Worm (Caenorhabditis elegans) whole organism, midembryonic: ENCODE results near the gene ZK970.8.

Source experiments
- T22C8.4 ChIP-seq: fragments of 200-800 bp; sonication (Bioruptor generic); IDR thresholded peaks from 2 replicates; pipeline ENCODE4 v1.3.6; 2022; ENCODE audit warnings: missing genetic modification characterization, missing compliant biosample characterization
- cog-1 ChIP-seq: sonication (generic microtip); optimal IDR thresholded peaks from 2 replicates; lab custom pipeline; 2016; ENCODE audit warnings: missing genetic modification characterization, missing compliant biosample characterization
- flt-1 ChIP-seq: fragments of 200-800 bp; sonication (Bioruptor generic); IDR thresholded peaks from 2 replicates; pipeline ENCODE4 v1.3.6; 2022; ENCODE audit warnings: missing genetic modification characterization, missing compliant biosample characterization
- klf-2 ChIP-seq: fragments of 200-800 bp; sonication (Bioruptor generic); conservative IDR thresholded peaks from 2 replicates; pipeline ENCODE4 v1.3.6; 2022; ENCODE audit warnings: missing genetic modification reagents, missing genetic modification characterization, missing compliant biosample characterization
- med-1 ChIP-seq: sonication (generic microtip); optimal IDR thresholded peaks from 2 replicates; lab custom pipeline; 2017; ENCODE audit warnings: missing genetic modification characterization, mild to moderate bottlenecking, missing compliant biosample characterization, antibody characterized with exemption, missing genetic modification reagents; ENCODE audit not compliant: insufficient read depth
- ref-1 ChIP-seq: fragments of 200-800 bp; sonication (Bioruptor generic); conservative IDR thresholded peaks from 2 replicates; pipeline ENCODE4 v1.3.6; 2022; ENCODE audit warnings: missing genetic modification reagents, missing genetic modification characterization, missing compliant biosample characterization
- tab-1 ChIP-seq: fragments of 200-800 bp; sonication (Bioruptor generic); IDR thresholded peaks from 2 replicates; pipeline ENCODE4 v1.3.6; 2022; ENCODE audit warnings: missing genetic modification characterization, missing compliant biosample characterization
- ztf-23 ChIP-seq: fragments of 200-800 bp; sonication (Bioruptor generic); IDR thresholded peaks from 2 replicates; pipeline ENCODE4 v1.3.6; 2022; ENCODE audit warnings: missing genetic modification reagents, missing genetic modification characterization, missing compliant biosample characterization
- ztf-29 ChIP-seq: fragments of 200-800 bp; sonication (Bioruptor generic); IDR thresholded peaks from 2 replicates; pipeline ENCODE4 v1.3.6; 2022; ENCODE audit warnings: missing genetic modification reagents, missing genetic modification characterization, missing compliant biosample characterization

The ZK970.8 gene

DNA sequence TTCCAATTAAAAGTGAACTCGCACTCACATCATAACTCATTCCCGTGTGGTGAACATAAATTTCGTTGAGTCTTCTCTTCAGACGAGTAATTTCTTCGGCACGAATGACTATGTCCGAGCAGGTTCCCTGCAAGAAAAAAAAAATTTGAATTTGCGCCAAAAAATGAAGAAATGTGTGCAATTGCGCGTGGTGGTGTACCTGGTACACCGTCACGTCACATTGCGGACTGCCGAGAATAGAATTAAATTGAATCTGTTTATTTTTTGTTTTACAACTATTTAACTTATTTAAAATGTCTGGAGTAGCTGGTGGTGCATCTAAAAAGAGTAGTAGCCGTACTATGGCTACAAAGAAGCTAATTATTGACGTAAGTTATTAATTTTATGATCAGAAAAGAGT, 8.5 kb upstream of the ZK970.8 start, which contains the start of gene mdt-22:
mdt-22 (plus strand) TSS at position 263 of the 400 bp plus-strand sequence.
- TF ChIP-seq med-1 (GFP tag; lab: Kevin White, UChicago) (no peak), klf-2 (GFP tag; lab: Robert Waterston, UW) (0 out of 2 replicates have a peak, but pooled peaks have one; percentile 67), T22C8.4 (GFP tag; lab: Robert Waterston, UW) (no peak), ztf-29 (GFP tag; lab: Robert Waterston, UW) (no peak), ztf-23 (GFP tag; lab: Robert Waterston, UW) (peak; percentile 58; the same call in 1 of the 2 replicates), tab-1 (GFP tag; lab: Robert Waterston, UW) (no peak), flt-1 (peak; percentile 80; the same call in 1 of the 2 replicates), cog-1 (tag; lab: Kevin White, UChicago) (peak; percentile 46), ref-1 (GFP tag; lab: Robert Waterston, UW) (no peak)

DNA sequence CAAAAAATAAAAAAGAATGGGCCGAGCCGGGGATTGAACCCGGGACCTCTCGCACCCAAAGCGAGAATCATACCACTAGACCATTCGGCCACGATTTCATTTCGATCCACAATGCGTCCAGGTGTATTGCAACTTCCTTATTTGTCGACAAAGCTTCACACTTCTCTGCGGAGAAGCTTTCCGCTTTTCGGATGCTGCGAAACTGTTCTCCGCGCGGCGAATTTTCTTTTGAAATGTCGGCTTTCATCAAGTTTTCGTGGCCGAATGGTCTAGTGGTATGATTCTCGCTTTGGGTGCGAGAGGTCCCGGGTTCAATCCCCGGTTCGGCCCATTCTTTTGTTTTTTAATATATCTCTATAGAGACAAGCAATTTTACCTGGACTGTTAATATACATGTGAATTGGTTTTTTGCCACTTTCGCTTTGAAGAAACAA, 7.3 kb upstream of the ZK970.8 start:
- TF ChIP-seq tab-1 (GFP tag; lab: Robert Waterston, UW) (0 out of 2 replicates have a peak, but pooled peaks have one; percentile 35), ztf-29 (GFP tag; lab: Robert Waterston, UW) (0 out of 2 replicates have a peak, but pooled peaks have one; percentile 33), ztf-23 (GFP tag; lab: Robert Waterston, UW) (peak; percentile 63; the same call in 1 of the 2 replicates), klf-2 (GFP tag; lab: Robert Waterston, UW) (0 out of 2 replicates have a peak, but pooled peaks have one; percentile 65)

DNA sequence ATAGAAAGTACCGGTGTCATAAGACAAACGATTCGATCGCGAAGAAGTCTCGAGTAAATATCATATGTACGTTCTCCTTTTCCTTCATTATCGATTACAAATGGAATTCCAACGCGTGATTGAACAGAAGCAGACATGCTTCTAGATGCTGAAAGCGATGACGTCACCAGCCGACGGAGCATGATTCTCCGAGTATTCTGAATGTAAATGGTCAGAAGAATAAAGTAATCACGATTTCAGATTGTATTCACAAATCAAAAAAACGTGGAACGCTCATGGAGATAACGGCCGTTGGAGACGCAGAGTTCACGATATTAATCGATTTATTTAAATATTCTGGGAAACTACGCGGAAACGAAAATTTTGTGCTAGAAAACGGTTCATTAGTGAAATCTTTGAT, 6.8 kb upstream of the ZK970.8 start, which contains the start of gene clpp-1:
clpp-1 (minus strand) TSS at position 197 of the 400 bp plus-strand sequence.
- no peak for TF ChIP-seq ztf-23 (GFP tag; lab: Robert Waterston, UW)
- TF ChIP-seq ref-1 (GFP tag; lab: Robert Waterston, UW): no peak
- TF ChIP-seq cog-1 (tag; lab: Kevin White, UChicago): no peak
- no peak for TF ChIP-seq T22C8.4 (GFP tag; lab: Robert Waterston, UW)
- no peak for TF ChIP-seq med-1 (GFP tag; lab: Kevin White, UChicago)
- TF ChIP-seq klf-2 (GFP tag; lab: Robert Waterston, UW): no peak
- no peak for TF ChIP-seq ztf-29 (GFP tag; lab: Robert Waterston, UW)
- TF ChIP-seq tab-1 (GFP tag; lab: Robert Waterston, UW): no peak
- no peak for TF ChIP-seq flt-1

DNA sequence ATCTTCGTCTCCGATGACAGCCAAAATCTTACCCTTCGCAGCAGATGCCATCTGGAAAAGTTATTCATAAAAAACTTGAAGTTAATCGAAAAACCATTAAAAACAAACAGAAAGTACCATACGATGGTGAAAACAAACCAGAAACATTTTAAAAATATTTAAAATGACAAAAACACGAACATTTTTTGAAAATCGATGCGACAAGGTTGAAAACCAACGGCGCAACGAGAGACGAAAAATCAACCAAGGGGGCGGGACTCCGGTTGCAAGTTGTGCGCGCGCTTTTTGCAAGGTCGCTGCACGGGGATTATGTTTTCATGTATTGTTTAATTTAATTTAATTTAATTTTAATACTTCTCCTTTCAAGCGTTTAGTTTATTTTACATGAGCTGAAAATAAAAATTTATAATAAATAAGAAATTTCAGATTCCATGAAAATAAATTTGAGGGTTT, 5.7 kb upstream of the ZK970.8 start, which contains the start of gene vha-9:
vha-9 (minus strand) TSS at position 51 of the 453 bp plus-strand sequence.
- TF ChIP-seq tab-1 (GFP tag; lab: Robert Waterston, UW) (no peak), ref-1 (GFP tag; lab: Robert Waterston, UW) (no peak), med-1 (GFP tag; lab: Kevin White, UChicago) (peak; percentile 62), flt-1 (no peak), T22C8.4 (GFP tag; lab: Robert Waterston, UW) (no peak), cog-1 (tag; lab: Kevin White, UChicago) (peak; percentile 7), ztf-23 (GFP tag; lab: Robert Waterston, UW) (no peak), klf-2 (GFP tag; lab: Robert Waterston, UW) (no peak)

- peak; percentile 78; the same call in 1 of the 2 replicates for TF ChIP-seq tab-1 (GFP tag; lab: Robert Waterston, UW)
- 0 out of 2 replicates have a peak, but pooled peaks have one; percentile 34 for TF ChIP-seq ztf-23 (GFP tag; lab: Robert Waterston, UW)
Observed at ce11 chrII:10304736-10305135, 4.7 kb upstream of the ZK970.8 start.

- TF ChIP-seq ztf-29 (GFP tag; lab: Robert Waterston, UW): no peak
Observed at ce11 chrII:10308726-10309125, 711 bp upstream of the ZK970.8 start, which contains the start of gene gcy-4. Gene gcy-4 (minus strand): TSS chrII:10308826.

ce11 chrII:10311973-10312372, 2.5 kb downstream of the ZK970.8 start, which contains the start of gene srlf-34:
Gene srlf-34 (plus strand): TSS chrII:10312293.
- TF ChIP-seq cog-1 (tag; lab: Kevin White, UChicago) (no peak), tab-1 (GFP tag; lab: Robert Waterston, UW) (no peak)

ce11 chrII:10315252-10315651, 5.8 kb downstream of the ZK970.8 start, which contains the start of gene idpp-8:
Gene idpp-8 (plus strand): TSS chrII:10315552.
- TF ChIP-seq tab-1 (GFP tag; lab: Robert Waterston, UW) (no peak), flt-1 (no peak), ref-1 (GFP tag; lab: Robert Waterston, UW) (no peak), ztf-23 (GFP tag; lab: Robert Waterston, UW) (no peak), cog-1 (tag; lab: Kevin White, UChicago) (no peak), T22C8.4 (GFP tag; lab: Robert Waterston, UW) (no peak), klf-2 (GFP tag; lab: Robert Waterston, UW) (no peak), ztf-29 (GFP tag; lab: Robert Waterston, UW) (no peak), med-1 (GFP tag; lab: Kevin White, UChicago) (no peak)

- TF ChIP-seq med-1 (GFP tag; lab: Kevin White, UChicago) (no peak), cog-1 (tag; lab: Kevin White, UChicago) (no peak), flt-1 (no peak), tab-1 (GFP tag; lab: Robert Waterston, UW) (no peak), klf-2 (GFP tag; lab: Robert Waterston, UW) (no peak), T22C8.4 (GFP tag; lab: Robert Waterston, UW) (no peak), ztf-23 (GFP tag; lab: Robert Waterston, UW) (no peak), ztf-29 (GFP tag; lab: Robert Waterston, UW) (no peak), ref-1 (GFP tag; lab: Robert Waterston, UW) (no peak)
Observed at ce11 chrII:10316119-10316518, 6.7 kb downstream of the ZK970.8 start, which contains the start of gene gcy-5. Gene gcy-5 (minus strand): TSS chrII:10316219.
